Fruit fly (Drosophila melanogaster) whole organism, embryonic: Measurements from ENCODE around the gene Cchl.

Experiments
- Abd-B ChIP-seq: fragments of 200-800 bp; sonication (Bioruptor generic); optimal IDR thresholded peaks from 2 replicates; lab custom pipeline; 2018; ENCODE audit warnings: missing biosample characterization, mild to moderate bottlenecking, missing genetic modification characterization, moderate library complexity
- Atf6 ChIP-seq: fragments of 200-800 bp; sonication (Bioruptor generic); IDR thresholded peaks from 2 replicates; pipeline ENCODE4 v1.3.6; 2022; ENCODE audit warnings: missing biosample characterization, missing genetic modification characterization
- CG10431 ChIP-seq: fragments of 200-800 bp; sonication (Bioruptor generic); optimal IDR thresholded peaks from 3 replicates; lab custom pipeline; 2018; ENCODE audit warnings: missing biosample characterization, mild to moderate bottlenecking, missing genetic modification characterization
- CG12219 ChIP-seq: fragments of 200-800 bp; sonication (Bioruptor generic); optimal IDR thresholded peaks from 3 replicates; lab custom pipeline; 2018; ENCODE audit warnings: missing biosample characterization, mild to moderate bottlenecking, missing genetic modification characterization
- CG1233 ChIP-seq: fragments of 200-800 bp; sonication (Bioruptor generic); optimal IDR thresholded peaks from 4 replicates; lab custom pipeline; 2018; ENCODE audit warnings: missing biosample characterization, mild to moderate bottlenecking, missing genetic modification characterization
- CG12391 ChIP-seq: fragments of 200-800 bp; sonication (Bioruptor generic); optimal IDR thresholded peaks from 3 replicates; lab custom pipeline; 2018; ENCODE audit warnings: missing biosample characterization, mild to moderate bottlenecking, missing genetic modification characterization, moderate library complexity
- CG12659 ChIP-seq: fragments of 200-800 bp; sonication (Bioruptor generic); optimal IDR thresholded peaks from 3 replicates; lab custom pipeline; 2017; ENCODE audit warnings: mild to moderate bottlenecking, missing biosample characterization, missing genetic modification reagents, missing genetic modification characterization
- CG14014 ChIP-seq: fragments of 200-800 bp; sonication (Bioruptor generic); IDR thresholded peaks from 2 replicates; pipeline ENCODE4 v1.3.6; 2022; ENCODE audit warnings: missing biosample characterization, missing genetic modification characterization
- CG14860 ChIP-seq: fragments of 200-800 bp; sonication (Bioruptor generic); IDR thresholded peaks from 3 replicates; pipeline ENCODE4 v1.3.6; 2022; ENCODE audit warnings: missing biosample characterization, missing genetic modification characterization; ENCODE audit not compliant: partially characterized antibody
- CG16779 ChIP-seq: fragments of 200-800 bp; sonication (Bioruptor generic); IDR thresholded peaks from 2 replicates; pipeline ENCODE4 v1.3.6; 2022; ENCODE audit warnings: missing biosample characterization, missing genetic modification characterization
- CG16813 ChIP-seq: fragments of 200-800 bp; sonication (Bioruptor generic); IDR thresholded peaks from 3 replicates; pipeline ENCODE4 v1.3.6; 2022; ENCODE audit warnings: missing biosample characterization, missing genetic modification characterization; ENCODE audit not compliant: partially characterized antibody
- CG16815 ChIP-seq: fragments of 200-800 bp; sonication (Bioruptor generic); optimal IDR thresholded peaks from 3 replicates; lab custom pipeline; 2017; ENCODE audit warnings: missing biosample characterization, mild to moderate bottlenecking, missing genetic modification characterization
- CG17361 ChIP-seq: fragments of 200-800 bp; sonication (Bioruptor generic); IDR thresholded peaks from 3 replicates; pipeline ENCODE4 v1.3.6; 2022; ENCODE audit warnings: missing biosample characterization, missing genetic modification characterization
- CG17612 ChIP-seq: fragments of 200-800 bp; sonication (Bioruptor generic); IDR thresholded peaks from 2 replicates; pipeline ENCODE4 v1.3.6; 2022; ENCODE audit warnings: missing biosample characterization, missing genetic modification characterization
- CG1832 ChIP-seq: fragments of 200-800 bp; sonication (Bioruptor generic); optimal IDR thresholded peaks from 2 replicates; lab custom pipeline; 2017; ENCODE audit warnings: missing biosample characterization, mild to moderate bottlenecking, missing genetic modification characterization, inconsistent platforms
- CG42726 ChIP-seq: fragments of 200-800 bp; sonication (Bioruptor generic); IDR thresholded peaks from 2 replicates; pipeline ENCODE4 v1.3.6; 2022; ENCODE audit warnings: missing biosample characterization, missing genetic modification characterization; ENCODE audit not compliant: partially characterized antibody
- CG5953 ChIP-seq: fragments of 200-800 bp; sonication (Bioruptor generic); IDR thresholded peaks from 2 replicates; pipeline ENCODE4 v1.3.6; 2022; ENCODE audit warnings: missing biosample characterization, missing genetic modification characterization
- CG6791 ChIP-seq: fragments of 200-800 bp; sonication (Bioruptor generic); IDR thresholded peaks from 3 replicates; pipeline ENCODE4 v1.3.6; 2022; ENCODE audit warnings: missing biosample characterization, missing genetic modification characterization; ENCODE audit not compliant: partially characterized antibody
- CG7963 ChIP-seq: fragments of 200-800 bp; sonication (Bioruptor generic); IDR thresholded peaks from 3 replicates; pipeline ENCODE4 v1.3.6; 2022; ENCODE audit warnings: missing biosample characterization, missing genetic modification characterization; ENCODE audit not compliant: partially characterized antibody
- CG8089 ChIP-seq: fragments of 200-800 bp; sonication (Bioruptor generic); optimal IDR thresholded peaks from 3 replicates; lab custom pipeline; 2016; ENCODE audit warnings: missing biosample characterization, missing genetic modification characterization
- CG9932 ChIP-seq: fragments of 200-800 bp; sonication (Bioruptor generic); IDR thresholded peaks from 2 replicates; pipeline ENCODE4 v1.3.6; 2022; ENCODE audit warnings: missing biosample characterization, missing genetic modification characterization
- CHES-1-like ChIP-seq: fragments of 200-800 bp; sonication (Bioruptor generic); optimal IDR thresholded peaks from 2 replicates; lab custom pipeline; 2016; ENCODE audit warnings: missing biosample characterization, missing genetic modification characterization
- Elba2 ChIP-seq: fragments of 200-800 bp; sonication (Bioruptor generic); optimal IDR thresholded peaks from 3 replicates; lab custom pipeline; 2016; ENCODE audit warnings: missing biosample characterization, missing genetic modification characterization
- Hmr ChIP-seq: fragments of 200-800 bp; sonication (Bioruptor generic); optimal IDR thresholded peaks from 3 replicates; lab custom pipeline; 2017; ENCODE audit warnings: mild to moderate bottlenecking, missing biosample characterization, missing genetic modification reagents, missing genetic modification characterization
- Hr78 ChIP-seq, 2 experiments: fragments of 200-800 bp in 1 of 2; fragments of >200 bp in 1 of 2; sonication (Bioruptor generic) in 1 of 2; optimal IDR thresholded peaks; 2 replicates each; lab custom pipeline; 2017 to 2019; ENCODE audit warnings: missing biosample characterization in 2 of 2, missing genetic modification characterization in 2 of 2, mild to moderate bottlenecking in 1 of 2, moderate library complexity in 1 of 2
- Opbp ChIP-seq: fragments of 200-800 bp; sonication (Bioruptor generic); IDR thresholded peaks from 3 replicates; pipeline ENCODE4 v1.3.6; 2022; ENCODE audit warnings: missing biosample characterization, missing genetic modification characterization; ENCODE audit not compliant: partially characterized antibody
- Pdp1 ChIP-seq, 2 experiments: fragments of 200-800 bp; sonication (Bioruptor generic); optimal IDR thresholded peaks; 3 replicates each; lab custom pipeline; 2016; ENCODE audit warnings: missing biosample characterization in 2 of 2, missing genetic modification characterization in 2 of 2, mild to moderate bottlenecking in 1 of 2, moderate library complexity in 1 of 2
- aop ChIP-seq: fragments of 200-800 bp; sonication (Bioruptor generic); IDR thresholded peaks from 2 replicates; pipeline ENCODE4 v1.3.6; 2022; ENCODE audit warnings: missing biosample characterization, missing genetic modification characterization
- caup ChIP-seq: fragments of 200-800 bp; sonication (Bioruptor generic); optimal IDR thresholded peaks from 3 replicates; lab custom pipeline; 2017; ENCODE audit warnings: missing biosample characterization, mild to moderate bottlenecking, missing genetic modification characterization, moderate library complexity; ENCODE audit not compliant: severe bottlenecking
- chm ChIP-seq: fragments of 200-800 bp; sonication (Bioruptor generic); IDR thresholded peaks from 2 replicates; pipeline ENCODE4 v1.3.6; 2022; ENCODE audit warnings: missing biosample characterization, missing genetic modification characterization
- ci ChIP-seq: fragments of 200-800 bp; sonication (Bioruptor generic); IDR thresholded peaks from 3 replicates; pipeline ENCODE4 v1.3.6; 2022; ENCODE audit warnings: missing biosample characterization, missing genetic modification characterization
- crol ChIP-seq: fragments of 200-800 bp; sonication (Bioruptor generic); IDR thresholded peaks from 2 replicates; pipeline ENCODE4 v1.3.6; 2022; ENCODE audit warnings: missing biosample characterization, missing genetic modification characterization
- dimm ChIP-seq: fragments of 200-800 bp; sonication (Bioruptor generic); IDR thresholded peaks from 2 replicates; pipeline ENCODE4 v1.3.6; 2022; ENCODE audit warnings: missing biosample characterization, missing genetic modification characterization
- gcm ChIP-seq: fragments of 200-800 bp; sonication (Bioruptor generic); optimal IDR thresholded peaks from 2 replicates; lab custom pipeline; 2019; ENCODE audit warnings: missing biosample characterization, mild to moderate bottlenecking, missing genetic modification characterization, moderate library complexity
- hbn ChIP-seq: fragments of 200-800 bp; sonication (Bioruptor generic); IDR thresholded peaks from 2 replicates; pipeline ENCODE4 v1.3.6; 2022; ENCODE audit warnings: missing biosample characterization, missing genetic modification characterization; ENCODE audit not compliant: partially characterized antibody
- inv ChIP-seq: fragments of 200-800 bp; sonication (Bioruptor generic); IDR thresholded peaks from 2 replicates; pipeline ENCODE4 v1.3.6; 2022; ENCODE audit warnings: missing biosample characterization, missing genetic modification characterization; ENCODE audit not compliant: partially characterized antibody
- ken ChIP-seq: fragments of 200-800 bp; sonication (Bioruptor generic); IDR thresholded peaks from 3 replicates; pipeline ENCODE4 v1.3.6; 2022; ENCODE audit warnings: missing biosample characterization, missing genetic modification characterization
- lmd ChIP-seq: fragments of 200-800 bp; sonication (Bioruptor generic); IDR thresholded peaks from 2 replicates; pipeline ENCODE4 v1.3.6; 2022; ENCODE audit warnings: missing biosample characterization, missing genetic modification characterization
- lov ChIP-seq, 2 experiments: fragments of 200-800 bp in 1 of 2; fragments of >200 bp in 1 of 2; sonication (Bioruptor generic) in 1 of 2; IDR thresholded peaks in 1 of 2; optimal IDR thresholded peaks in 1 of 2; 2 replicates in 1 of 2; 3 replicates in 1 of 2; pipeline versions ENCODE4 v1.3.6 to Lab custom; 2017 to 2022; ENCODE audit warnings: missing biosample characterization in 1 of 2, missing genetic modification characterization in 1 of 2
- onecut ChIP-seq: fragments of 200-800 bp; sonication (Bioruptor generic); IDR thresholded peaks from 2 replicates; pipeline ENCODE4 v1.3.6; 2022; ENCODE audit warnings: missing biosample characterization, missing genetic modification characterization
- pum ChIP-seq: fragments of 200-800 bp; sonication (Bioruptor generic); optimal IDR thresholded peaks from 2 replicates; lab custom pipeline; 2016; ENCODE audit warnings: missing biosample characterization, missing genetic modification characterization
- sd ChIP-seq: fragments of 200-800 bp; sonication (Bioruptor generic); optimal IDR thresholded peaks from 3 replicates; lab custom pipeline; 2018; ENCODE audit warnings: missing biosample characterization, mild to moderate bottlenecking, missing genetic modification characterization, moderate library complexity
- sens ChIP-seq: fragments of 200-800 bp; sonication (Bioruptor generic); peaks from one replicate; lab custom pipeline; 2016; ENCODE audit warnings: missing biosample characterization, missing genetic modification characterization
- slbo ChIP-seq: fragments of 200-800 bp; sonication (Bioruptor generic); IDR thresholded peaks from 2 replicates; pipeline ENCODE4 v1.3.6; 2022; ENCODE audit warnings: missing biosample characterization, missing genetic modification characterization
- slp2 ChIP-seq: fragments of 200-800 bp; sonication (Bioruptor generic); optimal IDR thresholded peaks from 2 replicates; lab custom pipeline; 2016; ENCODE audit warnings: missing biosample characterization, missing genetic modification characterization
- tio ChIP-seq: fragments of 200-800 bp; sonication (Bioruptor generic); optimal IDR thresholded peaks from 2 replicates; lab custom pipeline; 2017; ENCODE audit warnings: missing biosample characterization, missing genetic modification characterization, inconsistent platforms
- ttk ChIP-seq: fragments of 200-800 bp; sonication (Bioruptor generic); IDR thresholded peaks from 2 replicates; pipeline ENCODE4 v2.1.2; 2022; ENCODE audit warnings: missing biosample characterization, missing genetic modification characterization
- unpg ChIP-seq: fragments of 200-800 bp; sonication (Bioruptor generic); optimal IDR thresholded peaks from 3 replicates; lab custom pipeline; 2018; ENCODE audit warnings: missing biosample characterization, mild to moderate bottlenecking, missing genetic modification characterization, moderate library complexity
- zfh1 ChIP-seq: fragments of 200-800 bp; sonication (Bioruptor generic); IDR thresholded peaks from 3 replicates; pipeline ENCODE4 v1.3.6; 2022; ENCODE audit warnings: missing biosample characterization, missing genetic modification characterization

Cchl gene

DNA sequence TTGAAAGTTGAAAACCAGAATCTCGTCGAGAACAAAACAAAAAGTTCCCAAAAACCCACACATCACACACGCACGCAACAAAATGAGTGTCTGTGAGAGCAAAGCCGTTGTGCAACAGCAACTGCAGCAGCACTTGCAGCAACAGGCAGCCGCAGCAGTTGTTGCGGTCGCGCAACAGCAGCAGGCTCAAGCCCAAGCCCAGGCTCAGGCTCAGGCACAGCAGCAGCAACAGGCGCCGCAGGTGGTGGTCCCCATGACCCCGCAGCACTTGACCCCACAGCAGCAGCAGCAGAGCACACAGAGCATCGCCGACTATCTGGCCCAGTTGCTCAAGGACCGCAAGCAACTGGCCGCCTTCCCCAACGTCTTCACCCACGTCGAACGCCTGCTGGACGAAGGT, 15.7 kb upstream of the Cchl start (continued):
- TF ChIP-seq CG9932 (GFP tag; lab: Robert Waterston, UW) (peak; percentile 23; the same call in 1 of the 2 replicates), Elba2 (GFP tag; lab: Kevin White, UChicago) (no peak), CG12219 (no peak), CG42726 (no peak), inv (GFP tag; lab: Robert Waterston, UW) (no peak), CG12391 (no peak), CG16779 (GFP tag; lab: Robert Waterston, UW) (peak; percentile 62; the same call in 1 of the 2 replicates), CG16813 (GFP tag; lab: Robert Waterston, UW) (0 out of 3 replicates have a peak, but pooled peaks have one; percentile 21), pum (no peak), hbn (no peak), Hmr (GFP tag; lab: Kevin White, UChicago) (no peak), caup (GFP tag; lab: Kevin White, UChicago) (no peak), slp2 (GFP tag; lab: Kevin White, UChicago) (no peak), Abd-B (GFP tag; lab: Kevin White, UChicago) (no peak), CG14860 (GFP tag; lab: Robert Waterston, UW) (0 out of 3 replicates have a peak, but pooled peaks have one; percentile 31), gcm (GFP tag; lab: Kevin White, UChicago) (no peak), unpg (GFP tag; lab: Kevin White, UChicago) (no peak), CG8089 (GFP tag; lab: Kevin White, UChicago) (no peak), sd (tag; lab: Kevin White, UChicago) (no peak), lov (optimal IDR thresholded peaks at IDR 0.05; lab: Kevin White, UChicago) (no peak), lov (GFP tag; IDR thresholded peaks at IDR 0.05; lab: Robert Waterston, UW) (peak; percentile 50; the same call in 1 of the 3 replicates), CG6791 (GFP tag; lab: Robert Waterston, UW) (no peak), ken (GFP tag; lab: Robert Waterston, UW) (0 out of 3 replicates have a peak, but pooled peaks have one; percentile 30), Pdp1 (GFP tag; optimal IDR thresholded peaks at IDR 0.05; lab: Kevin White, UChicago) (peak in 1 of 2 experiments; percentile 79), CG16815 (GFP tag; lab: Kevin White, UChicago) (no peak), CG1233 (no peak), sens (peak; percentile 58), Atf6 (GFP tag; lab: Robert Waterston, UW) (0 out of 2 replicates have a peak, but pooled peaks have one; percentile 12), chm (GFP tag; lab: Robert Waterston, UW) (0 out of 2 replicates have a peak, but pooled peaks have one; percentile 46), Opbp (GFP tag; lab: Robert Waterston, UW) (0 out of 3 replicates have a peak, but pooled peaks have one; percentile 35), slbo (GFP tag; lab: Robert Waterston, UW) (peak; percentile 41; the same call in 1 of the 2 replicates), CG12659 (GFP tag; lab: Kevin White, UChicago) (no peak), onecut (GFP tag; lab: Robert Waterston, UW) (no peak), CG5953 (GFP tag; lab: Robert Waterston, UW) (no peak), CG1832 (GFP tag; lab: Kevin White, UChicago) (no peak), CHES-1-like (GFP tag; lab: Kevin White, UChicago) (no peak), tio (no peak), CG14014 (no peak), crol (GFP tag; lab: Robert Waterston, UW) (peak; percentile 11; the same call in 1 of the 2 replicates), lmd (GFP tag; lab: Robert Waterston, UW) (no peak), CG10431 (no peak), ci (0 out of 3 replicates have a peak, but pooled peaks have one; percentile 44), CG17612 (GFP tag; lab: Robert Waterston, UW) (no peak), dimm (GFP tag; lab: Robert Waterston, UW) (no peak), aop (GFP tag; lab: Robert Waterston, UW) (no peak), zfh1 (GFP tag; lab: Robert Waterston, UW) (no peak), Hr78 (GFP tag; optimal IDR thresholded peaks at IDR 0.05; lab: Kevin White, UChicago) (peak in 1 of 2 experiments; percentile 64), ttk (GFP tag; lab: Robert Waterston, UW) (0 out of 2 replicates have a peak, but pooled peaks have one; percentile 13), CG7963 (GFP tag; lab: Robert Waterston, UW) (no peak), CG17361 (GFP tag; lab: Robert Waterston, UW) (no peak)
